Worm (Caenorhabditis elegans) whole organism, L1 larva: ENCODE measurements around the gene F01D5.3.

Experiments used
- C34B4.2 ChIP-seq: sonication (generic microtip); optimal IDR thresholded peaks from 2 replicates; lab custom pipeline; 2017; ENCODE audit warnings: mild to moderate bottlenecking, missing genetic modification characterization, missing compliant biosample characterization
- F16B12.6 ChIP-seq: fragments of 150-350 bp; optimal IDR thresholded peaks from 2 replicates; lab custom pipeline; 2014; ENCODE audit warnings: missing biosample characterization, missing genetic modification characterization
- Y116A8C.19 ChIP-seq: sonication (generic microtip); optimal IDR thresholded peaks from 2 replicates; lab custom pipeline; 2016; ENCODE audit warnings: missing compliant biosample characterization, missing genetic modification characterization, borderline replicate concordance
- aly-2 ChIP-seq: fragments of 150-350 bp; optimal IDR thresholded peaks from 2 replicates; lab custom pipeline; 2014; ENCODE audit warnings: missing biosample characterization, missing genetic modification characterization
- blmp-1 ChIP-seq: fragments of 150-350 bp; optimal IDR thresholded peaks from 2 replicates; lab custom pipeline; 2014; ENCODE audit warnings: missing biosample characterization, missing genetic modification characterization
- fkh-10 ChIP-seq: sonication (generic microtip); optimal IDR thresholded peaks from 2 replicates; lab custom pipeline; 2017; ENCODE audit warnings: missing biosample characterization, missing genetic modification reagents, missing genetic modification characterization
- lin-13 ChIP-seq: fragments of 150-350 bp; optimal IDR thresholded peaks from 2 replicates; lab custom pipeline; 2014; ENCODE audit warnings: missing biosample characterization, missing genetic modification reagents, missing genetic modification characterization
- nhr-47 ChIP-seq: sonication (generic microtip); optimal IDR thresholded peaks from 2 replicates; lab custom pipeline; 2016; ENCODE audit warnings: mild to moderate bottlenecking, missing genetic modification characterization, moderate library complexity, missing compliant biosample characterization
- snpc-4 ChIP-seq: fragments of 150-350 bp; optimal IDR thresholded peaks from 2 replicates; lab custom pipeline; 2014; ENCODE audit warnings: missing biosample characterization, missing genetic modification characterization
- unc-130 ChIP-seq: fragments of 150-350 bp; optimal IDR thresholded peaks from 2 replicates; lab custom pipeline; 2017; ENCODE audit warnings: missing biosample characterization, missing genetic modification characterization, inconsistent platforms
- zag-1 ChIP-seq: fragments of 150-350 bp; optimal IDR thresholded peaks from 2 replicates; lab custom pipeline; 2014; ENCODE audit warnings: missing biosample characterization, missing genetic modification characterization

ce11 chrII:13957437-13957836, 42.5 kb downstream of the F01D5.3 start, which contains the start of gene zip-3:
- no peak for TF ChIP-seq C34B4.2
- TF ChIP-seq nhr-47 (tag; lab: Kevin White, UChicago): no peak
- TF ChIP-seq zag-1 (tag; lab: Kevin White, UChicago): no peak
- TF ChIP-seq F16B12.6 (tag; lab: Kevin White, UChicago): no peak
- no peak for TF ChIP-seq fkh-10
- no peak for TF ChIP-seq snpc-4 (tag; lab: Kevin White, UChicago)
- TF ChIP-seq blmp-1 (tag; lab: Kevin White, UChicago): no peak
- no peak for TF ChIP-seq Y116A8C.19
- TF ChIP-seq aly-2 (tag; lab: Kevin White, UChicago): no peak
- no peak for TF ChIP-seq unc-130
- no peak for TF ChIP-seq lin-13
